Fruit fly (Drosophila melanogaster): Measurements from ENCODE around the gene CG42526.

The CG42526 gene

DNA sequence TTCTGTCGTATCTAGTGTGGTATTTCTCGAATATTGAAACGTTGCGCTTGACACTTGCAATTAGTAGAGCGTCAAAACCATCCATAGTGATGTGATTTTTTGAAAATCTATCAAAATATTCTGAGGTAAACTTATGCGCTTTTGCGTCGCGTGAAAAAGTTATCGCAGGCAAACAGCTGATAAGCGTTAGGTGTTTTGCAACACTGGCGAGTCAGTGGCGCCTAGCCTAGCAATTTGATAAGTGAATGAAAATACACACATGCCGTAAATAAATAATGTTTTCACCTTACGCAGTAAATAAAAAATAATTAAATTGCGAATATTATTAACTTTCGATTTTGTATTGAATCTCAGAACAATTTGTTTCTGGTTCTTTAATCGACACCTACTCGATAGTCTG lies at the start of gene CG42526 (continued):
- TF ChIP-seq CG9932 (GFP tag; IDR thresholded peaks at IDR 0.05) (peak; percentile 76), Drgx (GFP tag; IDR thresholded peaks at IDR 0.05) (no peak), pho (GFP tag; optimal IDR thresholded peaks at IDR 0.05) (peak; percentile 56), CG10654 (GFP tag; optimal IDR thresholded peaks at IDR 0.05) (no peak), CG34376 (GFP tag; optimal IDR thresholded peaks at IDR 0.05) (peak; percentile 10), CG15011 (GFP tag; optimal IDR thresholded peaks at IDR 0.05) (no peak), Sox100B (GFP tag; optimal IDR thresholded peaks at IDR 0.05) (no peak), Usf (GFP tag; optimal IDR thresholded peaks at IDR 0.05) (no peak), h (optimal IDR thresholded peaks at IDR 0.05) (no peak), CG10462 (GFP tag; optimal IDR thresholded peaks at IDR 0.05) (no peak), CG9876 (GFP tag; optimal IDR thresholded peaks at IDR 0.05) (no peak), sna (GFP tag; IDR thresholded peaks at IDR 0.05; ENCODE audit: partially characterized antibody) (peak; percentile 43; the same call in 1 of the 2 replicates), CG2129 (GFP tag; IDR thresholded peaks at IDR 0.05; ENCODE audit: partially characterized antibody) (no peak), CG14014 (GFP tag; IDR thresholded peaks at IDR 0.05) (peak; percentile 73), hbn (GFP tag; IDR thresholded peaks at IDR 0.05; ENCODE audit: partially characterized antibody) (peak; percentile 45; the same call in 1 of the 2 replicates), pita (GFP tag; optimal IDR thresholded peaks at IDR 0.05) (no peak), shn (GFP tag; optimal IDR thresholded peaks at IDR 0.05) (peak; percentile 2), sens (GFP tag) (peak; percentile 80), Mes4 (GFP tag; optimal IDR thresholded peaks at IDR 0.05) (peak; percentile 27), CG18599 (GFP tag; optimal IDR thresholded peaks at IDR 0.05) (peak; percentile 48), ken (GFP tag; IDR thresholded peaks at IDR 0.05) (peak; percentile 54; the same call in 2 of the 3 replicates), trem (tag; optimal IDR thresholded peaks at IDR 0.05) (peak; percentile 25), CoRest (tag; optimal IDR thresholded peaks at IDR 0.05) (peak; percentile 35), Stat92E (GFP tag; optimal IDR thresholded peaks at IDR 0.05) (no peak), CG1024 (GFP tag; IDR thresholded peaks at IDR 0.05) (no peak), unc-4 (GFP tag; IDR thresholded peaks at IDR 0.05; ENCODE audit: partially characterized antibody) (peak; percentile 74), Atf6 (GFP tag; IDR thresholded peaks at IDR 0.05) (peak; percentile 63; the same call in 1 of the 2 replicates), Dip2 (GFP tag; IDR thresholded peaks at IDR 0.05) (no peak), Oaz (GFP tag; IDR thresholded peaks at IDR 0.05) (no peak), CG6683 (GFP tag; optimal IDR thresholded peaks at IDR 0.05) (no peak), CG8281 (tag; optimal IDR thresholded peaks at IDR 0.05) (no peak), Bgb (GFP tag; IDR thresholded peaks at IDR 0.05; ENCODE audit: partially characterized antibody) (peak; percentile 62; the same call in 1 of the 2 replicates), crp (GFP tag; optimal IDR thresholded peaks at IDR 0.05) (peak; percentile 56 to 90), CkIIα-i1 (GFP tag; IDR thresholded peaks at IDR 0.05) (no peak), CG30431 (GFP tag; optimal IDR thresholded peaks at IDR 0.05) (no peak), bigmax (GFP tag; optimal IDR thresholded peaks at IDR 0.05) (peak; percentile 41), Hr39 (optimal IDR thresholded peaks at IDR 0.05) (no peak), Hr51 (GFP tag; optimal IDR thresholded peaks at IDR 0.05) (peak; percentile 28 to 50), CG13287 (GFP tag; IDR thresholded peaks at IDR 0.05; ENCODE audit: partially characterized antibody) (peak; percentile 83), Rx (GFP tag; IDR thresholded peaks at IDR 0.05) (no peak), Opbp (GFP tag; IDR thresholded peaks at IDR 0.05; ENCODE audit: partially characterized antibody) (0 out of 3 replicates have a peak, but pooled peaks have one; percentile 47), CG9609 (GFP tag; optimal IDR thresholded peaks at IDR 0.05) (no peak), slbo (GFP tag; IDR thresholded peaks at IDR 0.05) (peak; percentile 76), CG1603 (tag; optimal IDR thresholded peaks at IDR 0.05) (peak; percentile 59), Ptx1 (GFP tag; IDR thresholded peaks at IDR 0.05) (no peak), row (GFP tag; IDR thresholded peaks at IDR 0.05) (peak; percentile 75), Rfx (GFP tag; IDR thresholded peaks at IDR 0.05) (peak; percentile 70), CG3726 (GFP tag; IDR thresholded peaks at IDR 0.05) (no peak), CG13424 (tag; optimal IDR thresholded peaks at IDR 0.05) (peak; percentile 3), GATAe (GFP tag; conservative IDR thresholded peaks at IDR 0.05) (no peak; the same call in 1 of the 2 replicates), ci (GFP tag; IDR thresholded peaks at IDR 0.05) (peak; percentile 70)
